Worm (Caenorhabditis elegans): ENCODE results near the gene mom-1.

The mom-1 gene

ce11 chrX:6286154-6286553 is 6.8 kb upstream of the mom-1 start:
- TF ChIP-seq bed-3 (GFP tag; optimal IDR thresholded peaks at IDR 0.05) (peak; percentile 38), M03D4.4 (tag; optimal IDR thresholded peaks at IDR 0.05) (peak; percentile 65), unc-39 (tag; optimal IDR thresholded peaks at IDR 0.05) (no peak), sem-2 (GFP tag; optimal IDR thresholded peaks at IDR 0.05) (peak; percentile 48), nhr-12 (tag; optimal IDR thresholded peaks at IDR 0.05) (no peak), lin-32 (GFP tag; optimal IDR thresholded peaks at IDR 0.05) (no peak), elt-1 (tag; optimal IDR thresholded peaks at IDR 0.05; ENCODE audit: borderline replicate concordance, insufficient read depth) (no peak), sptf-1 (tag; optimal IDR thresholded peaks at IDR 0.05) (peak; percentile 63), cnd-1 (tag; optimal IDR thresholded peaks at IDR 0.05) (peak; percentile 52), flh-1 (GFP tag; optimal IDR thresholded peaks at IDR 0.05) (peak; percentile 10), drap-1 (GFP tag; optimal IDR thresholded peaks at IDR 0.05) (peak; percentile 48), ceh-39 (tag; optimal IDR thresholded peaks at IDR 0.05) (no peak), nhr-76 (tag; optimal IDR thresholded peaks at IDR 0.05) (no peak), unc-62 (GFP tag; optimal IDR thresholded peaks at IDR 0.05) (no peak), mls-2 (tag; optimal IDR thresholded peaks at IDR 0.05) (peak; percentile 15), ham-2 (GFP tag; optimal IDR thresholded peaks at IDR 0.05) (peak; percentile 14), unc-120 (tag; optimal IDR thresholded peaks at IDR 0.05; ENCODE audit: poor library complexity, severe bottlenecking) (no peak), ceh-83 (GFP tag; optimal IDR thresholded peaks at IDR 0.05) (peak; percentile 70), zip-8 (tag; optimal IDR thresholded peaks at IDR 0.05) (no peak)

ce11 chrX:6289038-6289437 is 3.9 kb upstream of the mom-1 start:
- TF ChIP-seq elt-1 (tag; optimal IDR thresholded peaks at IDR 0.05; ENCODE audit: borderline replicate concordance, insufficient read depth) (no peak), pha-4 (tag; optimal IDR thresholded peaks at IDR 0.05) (no peak), nhr-2 (tag; optimal IDR thresholded peaks at IDR 0.05) (no peak), nhr-76 (tag; optimal IDR thresholded peaks at IDR 0.05) (no peak), hlh-1 (tag; optimal IDR thresholded peaks at IDR 0.05) (no peak), ham-2 (GFP tag; optimal IDR thresholded peaks at IDR 0.05) (no peak), mls-2 (tag; optimal IDR thresholded peaks at IDR 0.05) (no peak), elt-3 (tag; optimal IDR thresholded peaks at IDR 0.05) (no peak), sptf-1 (tag; optimal IDR thresholded peaks at IDR 0.05) (no peak), ztf-11 (tag; optimal IDR thresholded peaks at IDR 0.05) (no peak), lin-13 (tag; optimal IDR thresholded peaks at IDR 0.05) (no peak), zip-8 (tag; optimal IDR thresholded peaks at IDR 0.05) (no peak), unc-62 (GFP tag; optimal IDR thresholded peaks at IDR 0.05) (no peak)

ce11 chrX:6291632-6292031 is 1.3 kb upstream of the mom-1 start, which contains the start of gene lev-9:
Gene lev-9, minus strand, starts transcription at chrX:6291732.
- TF ChIP-seq hlh-1 (tag; optimal IDR thresholded peaks at IDR 0.05) = peak; percentile 56
- no peak for TF ChIP-seq nhr-2 (tag; optimal IDR thresholded peaks at IDR 0.05)

ce11 chrX:6292143-6292542 is 769 bp upstream of the mom-1 start:
- no peak for TF ChIP-seq elt-3 (tag; optimal IDR thresholded peaks at IDR 0.05)
- TF ChIP-seq ceh-43 (GFP tag; optimal IDR thresholded peaks at IDR 0.05) = peak; percentile 90
- no peak for TF ChIP-seq nhr-28 (tag; optimal IDR thresholded peaks at IDR 0.05)
- peak; percentile 51 for TF ChIP-seq mab-5 (tag; optimal IDR thresholded peaks at IDR 0.05)
- peak; percentile 11 for TF ChIP-seq mep-1 (tag; optimal IDR thresholded peaks at IDR 0.05)
- peak; percentile 89 for TF ChIP-seq sem-2 (GFP tag; optimal IDR thresholded peaks at IDR 0.05)
- no peak for TF ChIP-seq ztf-11 (tag; optimal IDR thresholded peaks at IDR 0.05)
- TF ChIP-seq lin-13 (tag; optimal IDR thresholded peaks at IDR 0.05) = peak; percentile 29
- TF ChIP-seq ceh-39 (tag; optimal IDR thresholded peaks at IDR 0.05) = peak; percentile 0
- peak; percentile 94 for TF ChIP-seq cnd-1 (tag; optimal IDR thresholded peaks at IDR 0.05)
- TF ChIP-seq pha-4 (tag; optimal IDR thresholded peaks at IDR 0.05) = peak; percentile 46
- peak; percentile 20 for TF ChIP-seq ces-1 (GFP tag; optimal IDR thresholded peaks at IDR 0.05)
- TF ChIP-seq nhr-2 (tag; optimal IDR thresholded peaks at IDR 0.05) = peak; percentile 19
- no peak for TF ChIP-seq zip-8 (tag; optimal IDR thresholded peaks at IDR 0.05)
- peak; percentile 95 for TF ChIP-seq M03D4.4 (tag; optimal IDR thresholded peaks at IDR 0.05)
- TF ChIP-seq tbx-8 (GFP tag; optimal IDR thresholded peaks at IDR 0.05) = peak; percentile 86
- peak; percentile 47 for TF ChIP-seq elt-1 (tag; optimal IDR thresholded peaks at IDR 0.05; ENCODE audit: borderline replicate concordance, insufficient read depth)
- TF ChIP-seq mls-2 (tag; optimal IDR thresholded peaks at IDR 0.05) = peak; percentile 96
- TF ChIP-seq unc-39 (tag; optimal IDR thresholded peaks at IDR 0.05) = no peak
- peak; percentile 57 for TF ChIP-seq lsy-2 (tag; optimal IDR thresholded peaks at IDR 0.05)
- no peak for TF ChIP-seq blmp-1 (tag; optimal IDR thresholded peaks at IDR 0.05)
- peak; percentile 89 for TF ChIP-seq bed-3 (GFP tag; optimal IDR thresholded peaks at IDR 0.05)
- peak; percentile 95 for TF ChIP-seq ceh-83 (GFP tag; optimal IDR thresholded peaks at IDR 0.05)
- TF ChIP-seq flh-1 (GFP tag; optimal IDR thresholded peaks at IDR 0.05) = peak; percentile 79
- peak; percentile 94 for TF ChIP-seq drap-1 (GFP tag; optimal IDR thresholded peaks at IDR 0.05)
- TF ChIP-seq ham-2 (GFP tag; optimal IDR thresholded peaks at IDR 0.05) = peak; percentile 88
- TF ChIP-seq nhr-12 (tag; optimal IDR thresholded peaks at IDR 0.05) = no peak
- peak; percentile 95 for TF ChIP-seq unc-120 (tag; optimal IDR thresholded peaks at IDR 0.05; ENCODE audit: poor library complexity, severe bottlenecking)
- peak; percentile 32 for TF ChIP-seq nhr-237 (tag; optimal IDR thresholded peaks at IDR 0.05)
- TF ChIP-seq lin-32 (GFP tag; optimal IDR thresholded peaks at IDR 0.05) = peak; percentile 87
- TF ChIP-seq sptf-1 (tag; optimal IDR thresholded peaks at IDR 0.05) = peak; percentile 97
- peak; percentile 4 for TF ChIP-seq hlh-1 (tag; optimal IDR thresholded peaks at IDR 0.05)
- no peak for TF ChIP-seq snpc-4 (tag; optimal IDR thresholded peaks at IDR 0.05)
- TF ChIP-seq nhr-76 (tag; optimal IDR thresholded peaks at IDR 0.05) = no peak
- TF ChIP-seq unc-62 (GFP tag; optimal IDR thresholded peaks at IDR 0.05) = peak; percentile 41
